Worm (Caenorhabditis elegans) whole organism, L2 larva: ENCODE measurements around the gene F46H5.11.

ENCODE experiments used
- C34F6.9 ChIP-seq: fragments of 150-350 bp; optimal IDR thresholded peaks from 2 replicates; lab custom pipeline; 2014; ENCODE audit warnings: missing biosample characterization, missing genetic modification characterization
- F13H6.1 ChIP-seq: sonication (generic microtip); optimal IDR thresholded peaks from 2 replicates; lab custom pipeline; 2016; ENCODE audit warnings: missing genetic modification characterization, missing compliant biosample characterization
- Y55F3AM.14 ChIP-seq: fragments of 200-800 bp; sonication (Bioruptor generic); optimal IDR thresholded peaks from 2 replicates; lab custom pipeline; 2018; ENCODE audit warnings: mild to moderate bottlenecking, missing genetic modification characterization, missing compliant biosample characterization
- aly-2 ChIP-seq: fragments of 150-350 bp; optimal IDR thresholded peaks from 2 replicates; lab custom pipeline; 2014; ENCODE audit warnings: missing biosample characterization, missing genetic modification characterization
- ama-1 ChIP-seq: fragments of 150-350 bp; optimal IDR thresholded peaks from 2 replicates; lab custom pipeline; 2018; ENCODE audit warnings: inconsistent platforms
- ceh-16 ChIP-seq: fragments of 150-350 bp; optimal IDR thresholded peaks from 2 replicates; lab custom pipeline; 2014; ENCODE audit warnings: missing biosample characterization, missing genetic modification characterization
- crh-2 ChIP-seq: sonication (generic microtip); optimal IDR thresholded peaks from 2 replicates; lab custom pipeline; 2017; ENCODE audit warnings: missing biosample characterization, missing genetic modification characterization
- dmd-4 ChIP-seq: sonication (generic microtip); optimal IDR thresholded peaks from 2 replicates; lab custom pipeline; 2017; ENCODE audit warnings: missing biosample characterization, missing genetic modification characterization
- elt-3 ChIP-seq: sonication (generic microtip); optimal IDR thresholded peaks from 2 replicates; lab custom pipeline; 2017; ENCODE audit warnings: missing biosample characterization, missing genetic modification characterization
- fos-1 ChIP-seq: fragments of 150-350 bp; optimal IDR thresholded peaks from 2 replicates; lab custom pipeline; 2014; ENCODE audit warnings: missing biosample characterization, missing genetic modification characterization
- gmeb-1 ChIP-seq: fragments of 150-350 bp; optimal IDR thresholded peaks from 2 replicates; lab custom pipeline; 2014; ENCODE audit warnings: missing biosample characterization, missing genetic modification characterization
- lin-11 ChIP-seq: fragments of 150-350 bp; sonication (generic microtip); optimal IDR thresholded peaks from 2 replicates; lab custom pipeline; 2014; ENCODE audit warnings: missing biosample characterization, missing genetic modification characterization, inconsistent platforms, mixed read lengths
- lin-13 ChIP-seq: fragments of 150-350 bp; optimal IDR thresholded peaks from 2 replicates; lab custom pipeline; 2014; ENCODE audit warnings: missing biosample characterization, missing genetic modification reagents, missing genetic modification characterization
- lsy-2 ChIP-seq, 2 experiments: fragments of 150-350 bp in 1 of 2; sonication (generic microtip) in 1 of 2; optimal IDR thresholded peaks; 2 replicates each; lab custom pipeline; 2014 to 2017; ENCODE audit warnings: missing biosample characterization in 2 of 2, missing genetic modification characterization in 2 of 2
- mab-5 ChIP-seq: fragments of 150-350 bp; optimal IDR thresholded peaks from 2 replicates; lab custom pipeline; 2014; ENCODE audit warnings: missing biosample characterization, missing genetic modification characterization
- mbf-1 ChIP-seq: sonication (generic microtip); optimal IDR thresholded peaks from 2 replicates; lab custom pipeline; 2017; ENCODE audit warnings: missing biosample characterization, missing genetic modification characterization
- nhr-10 ChIP-seq: sonication (generic microtip); optimal IDR thresholded peaks from 2 replicates; lab custom pipeline; 2017; ENCODE audit warnings: missing biosample characterization, missing genetic modification characterization
- nhr-11 ChIP-seq: fragments of 150-350 bp; optimal IDR thresholded peaks from 2 replicates; lab custom pipeline; 2014; ENCODE audit warnings: missing biosample characterization, missing genetic modification characterization
- nhr-129 ChIP-seq: fragments of 150-350 bp; optimal IDR thresholded peaks from 2 replicates; lab custom pipeline; 2014; ENCODE audit warnings: missing biosample characterization, missing genetic modification characterization
- nhr-23 ChIP-seq: fragments of 150-350 bp; optimal IDR thresholded peaks from 2 replicates; lab custom pipeline; 2014; ENCODE audit warnings: missing biosample characterization, missing genetic modification reagents, missing genetic modification characterization
- nhr-237 ChIP-seq: fragments of 150-350 bp; optimal IDR thresholded peaks from 2 replicates; lab custom pipeline; 2014; ENCODE audit warnings: missing biosample characterization, missing genetic modification characterization
- nhr-6 ChIP-seq: fragments of 150-350 bp; optimal IDR thresholded peaks from 2 replicates; lab custom pipeline; 2014; ENCODE audit warnings: missing biosample characterization, missing genetic modification characterization
- peb-1 ChIP-seq: fragments of 150-350 bp; optimal IDR thresholded peaks from 2 replicates; lab custom pipeline; 2014; ENCODE audit warnings: missing biosample characterization, missing genetic modification characterization
- sem-4 ChIP-seq: fragments of 150-350 bp; optimal IDR thresholded peaks from 2 replicates; lab custom pipeline; 2014; ENCODE audit warnings: missing biosample characterization, missing genetic modification reagents, missing genetic modification characterization
- skn-1 ChIP-seq: sonication (generic microtip); optimal IDR thresholded peaks from 2 replicates; lab custom pipeline; 2017; ENCODE audit warnings: missing biosample characterization, missing genetic modification characterization
- sma-3 ChIP-seq: sonication (generic microtip); optimal IDR thresholded peaks from 2 replicates; lab custom pipeline; 2016; ENCODE audit warnings: missing genetic modification reagents, missing genetic modification characterization, missing compliant biosample characterization
- sma-9 ChIP-seq, 2 experiments: fragments of 150-350 bp in 1 of 2; sonication (generic microtip) in 1 of 2; optimal IDR thresholded peaks; 2 replicates each; lab custom pipeline; 2014 to 2016; ENCODE audit warnings: missing genetic modification characterization in 2 of 2, mild to moderate bottlenecking in 1 of 2, missing biosample characterization in 1 of 2, missing compliant biosample characterization in 1 of 2, missing genetic modification reagents in 1 of 2, moderate library complexity in 1 of 2
- snpc-4 ChIP-seq: fragments of 150-350 bp; optimal IDR thresholded peaks from 2 replicates; lab custom pipeline; 2014; ENCODE audit warnings: missing biosample characterization, missing genetic modification characterization
- unc-39 ChIP-seq: fragments of 150-350 bp; optimal IDR thresholded peaks from 2 replicates; lab custom pipeline; 2014; ENCODE audit warnings: missing biosample characterization, missing genetic modification characterization
- unc-55 ChIP-seq: fragments of 150-350 bp; sonication (generic microtip); optimal IDR thresholded peaks from 3 replicates; lab custom pipeline; 2014; ENCODE audit warnings: missing biosample characterization, missing genetic modification reagents, missing genetic modification characterization
- zag-1 ChIP-seq: fragments of 150-350 bp; optimal IDR thresholded peaks from 2 replicates; lab custom pipeline; 2014; ENCODE audit warnings: missing biosample characterization, missing genetic modification characterization
- ztf-4 ChIP-seq: fragments of 150-350 bp; optimal IDR thresholded peaks from 2 replicates; lab custom pipeline; 2014; ENCODE audit warnings: missing biosample characterization, missing genetic modification characterization

F46H5.11 gene

ce11 chrX:7238562-7238961 lies 33.3 kb downstream of the F46H5.11 start, which contains the start of gene F46H5.3:
TSS of gene F46H5.3 (minus strand) at chrX:7238662.
- no peak for TF ChIP-seq peb-1 (tag; lab: Kevin White, UChicago)
- no peak for TF ChIP-seq sma-3 (GFP tag; lab: Kevin White, UChicago)
- TF ChIP-seq unc-55 (GFP tag; lab: Kevin White, UChicago) = no peak
- no peak for TF ChIP-seq nhr-10 (tag; lab: Kevin White, UChicago)
- TF ChIP-seq unc-39 (tag; lab: Kevin White, UChicago) = no peak
- TF ChIP-seq C34F6.9 (tag; lab: Kevin White, UChicago) = no peak
- TF ChIP-seq ama-1 (lab: Kevin White, UChicago) = no peak
- no peak for TF ChIP-seq ztf-4
- no peak for TF ChIP-seq dmd-4 (tag; lab: Kevin White, UChicago)
- TF ChIP-seq nhr-6 (tag; lab: Kevin White, UChicago) = no peak

- TF ChIP-seq ztf-4 = peak; percentile 55
- TF ChIP-seq sma-9 (GFP tag; optimal IDR thresholded peaks at IDR 0.05; lab: Kevin White, UChicago) = peak; percentile 51
- no peak for TF ChIP-seq sma-9 (tag; optimal IDR thresholded peaks at IDR 0.05; lab: Kevin White, UChicago)
- peak in 1 of 2 experiments; percentile 48 for TF ChIP-seq lsy-2 (tag; optimal IDR thresholded peaks at IDR 0.05; lab: Kevin White, UChicago)
- peak; percentile 56 for TF ChIP-seq sem-4 (tag; lab: Kevin White, UChicago)
- TF ChIP-seq nhr-23 (tag; lab: Kevin White, UChicago) = no peak
- TF ChIP-seq F13H6.1 (tag; lab: Kevin White, UChicago) = peak; percentile 87
- TF ChIP-seq unc-55 (GFP tag; lab: Kevin White, UChicago) = no peak
- TF ChIP-seq mab-5 = peak; percentile 57
- no peak for TF ChIP-seq fos-1
- TF ChIP-seq lin-13 = peak; percentile 6
- TF ChIP-seq nhr-129 (tag; lab: Kevin White, UChicago) = peak; percentile 85
- TF ChIP-seq lin-11 (tag; lab: Kevin White, UChicago) = no peak
- TF ChIP-seq aly-2 (tag; lab: Kevin White, UChicago) = no peak
- TF ChIP-seq nhr-10 (tag; lab: Kevin White, UChicago) = no peak
- TF ChIP-seq C34F6.9 (tag; lab: Kevin White, UChicago) = peak; percentile 45
- no peak for TF ChIP-seq gmeb-1 (tag; lab: Kevin White, UChicago)
- TF ChIP-seq nhr-11 (tag; lab: Kevin White, UChicago) = no peak
- TF ChIP-seq nhr-6 (tag; lab: Kevin White, UChicago) = peak; percentile 39
These were observed 35.2 kb downstream of the F46H5.11 start for ce11 chrX:7236717-7237116.

- peak; percentile 76 for TF ChIP-seq crh-2 (tag; lab: Kevin White, UChicago)
- TF ChIP-seq mbf-1 (tag; lab: Kevin White, UChicago) = no peak
- peak; percentile 32 to 37 for TF ChIP-seq lsy-2 (tag; optimal IDR thresholded peaks at IDR 0.05; lab: Kevin White, UChicago)
- TF ChIP-seq sma-3 (GFP tag; lab: Kevin White, UChicago) = no peak
- TF ChIP-seq lin-13 = peak; percentile 41
- TF ChIP-seq C34F6.9 (tag; lab: Kevin White, UChicago) = peak; percentile 75
- TF ChIP-seq F13H6.1 (tag; lab: Kevin White, UChicago) = peak; percentile 95
- TF ChIP-seq snpc-4 = peak; percentile 36
- peak; percentile 70 for TF ChIP-seq zag-1 (tag; lab: Kevin White, UChicago)
- peak; percentile 58 for TF ChIP-seq sma-9 (GFP tag; optimal IDR thresholded peaks at IDR 0.05; lab: Kevin White, UChicago)
- TF ChIP-seq sma-9 (tag; optimal IDR thresholded peaks at IDR 0.05; lab: Kevin White, UChicago) = no peak
- TF ChIP-seq unc-39 (tag; lab: Kevin White, UChicago) = peak; percentile 94
- TF ChIP-seq Y55F3AM.14 (GFP tag; lab: Kevin White, UChicago) = peak; percentile 44
- TF ChIP-seq mab-5 = no peak
- TF ChIP-seq ztf-4 = peak; percentile 28
- TF ChIP-seq gmeb-1 (tag; lab: Kevin White, UChicago) = peak; percentile 13
- no peak for TF ChIP-seq elt-3 (tag; lab: Kevin White, UChicago)
- peak; percentile 44 for TF ChIP-seq unc-55 (GFP tag; lab: Kevin White, UChicago)
- TF ChIP-seq fos-1 = peak; percentile 1
- TF ChIP-seq nhr-129 (tag; lab: Kevin White, UChicago) = peak; percentile 80
- peak; percentile 56 for TF ChIP-seq sem-4 (tag; lab: Kevin White, UChicago)
- no peak for TF ChIP-seq nhr-237 (tag; lab: Kevin White, UChicago)
- TF ChIP-seq, all 48 proteins: peak for 16
These were observed 37.1 kb downstream of the F46H5.11 start for ce11 chrX:7234723-7235203.

- no peak for TF ChIP-seq sma-3 (GFP tag; lab: Kevin White, UChicago)
- TF ChIP-seq dmd-4 (tag; lab: Kevin White, UChicago) = no peak
- no peak for TF ChIP-seq skn-1 (tag; lab: Kevin White, UChicago)
- no peak for TF ChIP-seq ceh-16
- TF ChIP-seq, all 48 proteins: peak for 0
These were observed 37.8 kb downstream of the F46H5.11 start for ce11 chrX:7234074-7234453.
